Worm (Caenorhabditis elegans) whole organism, L4/young adult: ENCODE measurements around the gene fbxb-71.

Experiments
- W03F9.2 ChIP-seq: fragments of 150-350 bp; optimal IDR thresholded peaks from 2 replicates; lab custom pipeline; 2014; ENCODE audit warnings: missing biosample characterization, missing genetic modification characterization
- dao-5 ChIP-seq: sonication (generic microtip); optimal IDR thresholded peaks from 2 replicates; lab custom pipeline; 2016; ENCODE audit warnings: missing genotype, missing genetic modification characterization, moderate library complexity, missing compliant biosample characterization
- him-1 ChIP-seq: sonication (generic microtip); optimal IDR thresholded peaks from 2 replicates; lab custom pipeline; 2016; ENCODE audit warnings: missing genotype, missing genetic modification reagents, missing genetic modification characterization, missing compliant biosample characterization

DNA sequence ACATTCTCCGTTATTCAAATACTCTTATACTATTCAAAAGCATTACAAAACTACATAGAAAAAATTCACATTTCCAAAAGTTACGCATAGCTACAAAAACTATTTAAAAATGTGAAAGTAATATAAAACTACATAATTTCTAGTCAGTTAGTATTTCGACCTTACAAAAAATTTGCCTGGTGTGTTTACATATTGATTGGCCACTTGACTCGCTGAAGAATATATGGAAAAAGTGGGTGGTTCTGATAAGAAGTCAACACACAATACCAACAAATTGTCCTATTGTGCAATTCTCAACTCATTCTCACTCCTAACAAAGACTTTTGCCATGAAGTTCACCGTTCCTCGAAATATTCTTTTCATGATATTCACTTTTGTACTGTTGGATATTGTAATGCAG, 35.9 kb downstream of the fbxb-71 start, which contains the start of gene K09C4.1:
- no peak for TF ChIP-seq him-1 (tag; lab: Kevin White, UChicago)
- no peak for TF ChIP-seq dao-5 (tag; lab: Kevin White, UChicago)
- no peak for TF ChIP-seq W03F9.2
